Worm (Caenorhabditis elegans) whole organism, L4 larva: Measurements from ENCODE around the gene cwf-19L2.

Experiments
- D1046.2 ChIP-seq: fragments of 200-800 bp; sonication (Bioruptor generic); IDR thresholded peaks from 2 replicates; pipeline ENCODE4 v1.3.6; 2022; ENCODE audit warnings: missing genetic modification characterization, missing compliant biosample characterization
- F26F4.8 ChIP-seq: fragments of 200-800 bp; sonication (Bioruptor generic); conservative IDR thresholded peaks from 2 replicates; pipeline ENCODE4 v1.3.6; 2022; ENCODE audit warnings: missing genetic modification characterization, missing compliant biosample characterization
- T20F7.1 ChIP-seq: fragments of 200-800 bp; sonication (Bioruptor generic); optimal IDR thresholded peaks from 2 replicates; lab custom pipeline; 2018; ENCODE audit warnings: mild to moderate bottlenecking, missing genetic modification characterization, missing compliant biosample characterization
- ZK337.2 ChIP-seq: fragments of 200-800 bp; sonication (Bioruptor generic); IDR thresholded peaks from 2 replicates; pipeline ENCODE4 v1.3.6; 2022; ENCODE audit warnings: missing genetic modification reagents, missing genetic modification characterization, missing compliant biosample characterization
- aha-1 ChIP-seq: fragments of 150-350 bp; peaks from one replicate; lab custom pipeline; 2014; ENCODE audit warnings: missing biosample characterization, missing genetic modification characterization
- ceh-32 ChIP-seq: sonication (generic microtip); optimal IDR thresholded peaks from 2 replicates; lab custom pipeline; 2016; ENCODE audit warnings: mild to moderate bottlenecking, missing genetic modification characterization, missing compliant biosample characterization; ENCODE audit not compliant: poor library complexity
- ceh-44 ChIP-seq: fragments of 200-800 bp; sonication (Bioruptor generic); IDR thresholded peaks from 2 replicates; pipeline ENCODE4 v1.3.6; 2022; ENCODE audit warnings: missing genetic modification reagents, missing genetic modification characterization, missing compliant biosample characterization
- ces-1 ChIP-seq: fragments of 150-350 bp; sonication (generic microtip); optimal IDR thresholded peaks from 4 replicates; lab custom pipeline; 2014; ENCODE audit warnings: missing biosample characterization, missing genetic modification reagents, missing genetic modification characterization
- ctbp-1 ChIP-seq: fragments of 200-800 bp; sonication (Bioruptor generic); IDR thresholded peaks from 2 replicates; pipeline ENCODE4 v1.3.6; 2022; ENCODE audit warnings: missing genetic modification reagents, missing genetic modification characterization, missing compliant biosample characterization
- daf-12 ChIP-seq: fragments of 150-350 bp; optimal IDR thresholded peaks from 2 replicates; lab custom pipeline; 2014; ENCODE audit warnings: missing biosample characterization, missing genetic modification reagents, missing genetic modification characterization
- dmd-6 ChIP-seq: fragments of 200-800 bp; sonication (Bioruptor generic); IDR thresholded peaks from 2 replicates; pipeline ENCODE4 v1.3.6; 2022; ENCODE audit warnings: missing genetic modification reagents, missing genetic modification characterization, missing compliant biosample characterization
- dmd-9 ChIP-seq: fragments of 200-800 bp; sonication (Bioruptor generic); IDR thresholded peaks from 2 replicates; pipeline ENCODE4 v1.3.6; 2022; ENCODE audit warnings: missing genetic modification reagents, missing genetic modification characterization, missing compliant biosample characterization
- dve-1 ChIP-seq: sonication (generic microtip); optimal IDR thresholded peaks from 2 replicates; lab custom pipeline; 2017; ENCODE audit warnings: antibody characterized with exemption, mild to moderate bottlenecking, missing genetic modification characterization, missing compliant biosample characterization; ENCODE audit not compliant: insufficient read depth
- egl-43 ChIP-seq: fragments of 200-800 bp; sonication (Bioruptor generic); IDR thresholded peaks from 2 replicates; pipeline ENCODE4 v1.3.6; 2022; ENCODE audit warnings: missing genetic modification reagents, missing genetic modification characterization, missing compliant biosample characterization
- hif-1 ChIP-seq, 2 experiments: sonication (generic microtip); optimal IDR thresholded peaks; 2 replicates each; lab custom pipeline; 2016 to 2017; ENCODE audit warnings: missing compliant biosample characterization in 2 of 2, missing genetic modification characterization in 2 of 2, missing genetic modification reagents in 2 of 2, missing genotype in 2 of 2, mild to moderate bottlenecking in 1 of 2
- hlh-11 ChIP-seq: fragments of 200-800 bp; sonication (Bioruptor generic); optimal IDR thresholded peaks from 2 replicates; lab custom pipeline; 2018; ENCODE audit warnings: mild to moderate bottlenecking, missing genetic modification characterization, missing compliant biosample characterization
- hlh-30 ChIP-seq: sonication (generic microtip); optimal IDR thresholded peaks from 2 replicates; lab custom pipeline; 2017; ENCODE audit warnings: antibody characterized with exemption, mild to moderate bottlenecking, missing genetic modification characterization, missing compliant biosample characterization; ENCODE audit not compliant: insufficient read depth
- lin-1 ChIP-seq: fragments of 200-800 bp; sonication (Bioruptor generic); IDR thresholded peaks from 2 replicates; pipeline ENCODE4 v1.3.6; 2022; ENCODE audit warnings: missing genetic modification reagents, missing genetic modification characterization, missing compliant biosample characterization
- lin-29 ChIP-seq: fragments of 200-800 bp; sonication (Bioruptor generic); IDR thresholded peaks from 2 replicates; pipeline ENCODE4 v1.3.6; 2022; ENCODE audit warnings: missing genetic modification reagents, missing genetic modification characterization, missing compliant biosample characterization
- lsy-2 ChIP-seq, 2 experiments: fragments of 150-350 bp in 1 of 2; sonication (generic microtip) in 1 of 2; optimal IDR thresholded peaks; 2 replicates each; lab custom pipeline; 2014 to 2017; ENCODE audit warnings: missing biosample characterization in 2 of 2, missing genetic modification characterization in 2 of 2
- mdl-1 ChIP-seq, 2 experiments: fragments of 150-350 bp in 1 of 2; sonication (generic microtip) in 1 of 2; optimal IDR thresholded peaks; 2 replicates each; lab custom pipeline; 2014 to 2017; ENCODE audit warnings: missing biosample characterization in 2 of 2, missing genetic modification characterization in 2 of 2
- mep-1 ChIP-seq: fragments of 150-350 bp; sonication (generic microtip); optimal IDR thresholded peaks from 3 replicates; lab custom pipeline; 2014; ENCODE audit warnings: missing biosample characterization, missing genetic modification characterization
- mes-2 ChIP-seq: sonication (generic microtip); optimal IDR thresholded peaks from 2 replicates; lab custom pipeline; 2016; ENCODE audit warnings: missing genotype, mild to moderate bottlenecking, missing genetic modification characterization, missing compliant biosample characterization; ENCODE audit not compliant: poor library complexity, severe bottlenecking
- mxl-2 ChIP-seq: fragments of 200-800 bp; sonication (Bioruptor generic); conservative IDR thresholded peaks from 2 replicates; pipeline ENCODE4 v1.3.6; 2022; ENCODE audit warnings: missing genetic modification reagents, missing genetic modification characterization, missing compliant biosample characterization
- mxl-3 ChIP-seq: fragments of 200-800 bp; sonication (Bioruptor generic); optimal IDR thresholded peaks from 2 replicates; lab custom pipeline; 2018; ENCODE audit warnings: mild to moderate bottlenecking, missing genetic modification characterization, missing compliant biosample characterization
- nhr-25 ChIP-seq: sonication (generic microtip); optimal IDR thresholded peaks from 2 replicates; lab custom pipeline; 2017; ENCODE audit warnings: missing genetic modification characterization, mild to moderate bottlenecking, missing compliant biosample characterization, antibody characterized with exemption, moderate library complexity, borderline replicate concordance; ENCODE audit not compliant: insufficient read depth
- nhr-28 ChIP-seq: fragments of 150-350 bp; optimal IDR thresholded peaks from 2 replicates; lab custom pipeline; 2014; ENCODE audit warnings: missing biosample characterization, missing genetic modification characterization
- nhr-41 ChIP-seq: fragments of 200-800 bp; sonication (Bioruptor generic); IDR thresholded peaks from 2 replicates; pipeline ENCODE4 v1.3.6; 2022; ENCODE audit warnings: missing genetic modification reagents, missing genetic modification characterization, missing compliant biosample characterization
- nhr-48 ChIP-seq: sonication (generic microtip); optimal IDR thresholded peaks from 2 replicates; lab custom pipeline; 2016; ENCODE audit warnings: mild to moderate bottlenecking, missing genetic modification characterization, missing compliant biosample characterization
- nhr-76 ChIP-seq: fragments of 150-350 bp; optimal IDR thresholded peaks from 2 replicates; lab custom pipeline; 2014; ENCODE audit warnings: missing biosample characterization, missing genetic modification characterization
- php-3 ChIP-seq: fragments of 200-800 bp; sonication (Bioruptor generic); IDR thresholded peaks from 2 replicates; pipeline ENCODE4 v1.3.6; 2022; ENCODE audit warnings: missing genetic modification reagents, missing genetic modification characterization, missing compliant biosample characterization
- set-16 ChIP-seq: fragments of 200-800 bp; sonication (Bioruptor generic); IDR thresholded peaks from 2 replicates; pipeline ENCODE4 v1.3.6; 2022; ENCODE audit warnings: missing genetic modification reagents, missing genetic modification characterization, missing compliant biosample characterization
- skn-1 ChIP-seq: fragments of 150-350 bp; optimal IDR thresholded peaks from 2 replicates; lab custom pipeline; 2014; ENCODE audit warnings: missing biosample characterization, missing genetic modification characterization
- snpc-4 ChIP-seq: fragments of 150-350 bp; optimal IDR thresholded peaks from 2 replicates; lab custom pipeline; 2014; ENCODE audit warnings: missing biosample characterization, missing genetic modification characterization
- tag-97 ChIP-seq: fragments of 200-800 bp; sonication (Bioruptor generic); IDR thresholded peaks from 2 replicates; pipeline ENCODE4 v1.3.6; 2022; ENCODE audit warnings: missing genetic modification characterization, missing compliant biosample characterization
- tra-1 ChIP-seq: fragments of 200-800 bp; sonication (Bioruptor generic); IDR thresholded peaks from 2 replicates; pipeline ENCODE4 v1.3.6; 2022; ENCODE audit warnings: missing genetic modification reagents, missing genetic modification characterization, missing compliant biosample characterization
- unc-39 ChIP-seq: sonication (generic microtip); optimal IDR thresholded peaks from 2 replicates; lab custom pipeline; 2017; ENCODE audit warnings: missing biosample characterization, missing genetic modification characterization
- unc-62 ChIP-seq, 3 experiments: fragments of 150-350 bp in 1 of 3; sonication (generic microtip); optimal IDR thresholded peaks in 2 of 3; peaks in 1 of 3; 1 replicate in 1 of 3; 2 replicates in 2 of 3; lab custom pipeline; 2014 to 2017; ENCODE audit warnings: missing biosample characterization in 3 of 3, missing genetic modification characterization in 3 of 3, missing genetic modification reagents in 3 of 3, missing genotype in 1 of 3
- zfp-2 ChIP-seq: sonication (generic microtip); optimal IDR thresholded peaks from 2 replicates; lab custom pipeline; 2016; ENCODE audit warnings: mild to moderate bottlenecking, missing genetic modification characterization, missing compliant biosample characterization
- zfp-3 ChIP-seq: fragments of 200-800 bp; sonication (Bioruptor generic); conservative IDR thresholded peaks from 2 replicates; pipeline ENCODE4 v1.3.6; 2022; ENCODE audit warnings: missing genetic modification reagents, missing genetic modification characterization, missing compliant biosample characterization
- zip-11 ChIP-seq: fragments of 200-800 bp; sonication (Bioruptor generic); IDR thresholded peaks from 2 replicates; pipeline ENCODE4 v1.3.6; 2022; ENCODE audit warnings: missing genetic modification characterization, missing compliant biosample characterization
- zip-2 ChIP-seq: fragments of 150-350 bp; optimal IDR thresholded peaks from 2 replicates; lab custom pipeline; 2014; ENCODE audit warnings: missing biosample characterization, missing genetic modification characterization

Gene cwf-19L2

DNA sequence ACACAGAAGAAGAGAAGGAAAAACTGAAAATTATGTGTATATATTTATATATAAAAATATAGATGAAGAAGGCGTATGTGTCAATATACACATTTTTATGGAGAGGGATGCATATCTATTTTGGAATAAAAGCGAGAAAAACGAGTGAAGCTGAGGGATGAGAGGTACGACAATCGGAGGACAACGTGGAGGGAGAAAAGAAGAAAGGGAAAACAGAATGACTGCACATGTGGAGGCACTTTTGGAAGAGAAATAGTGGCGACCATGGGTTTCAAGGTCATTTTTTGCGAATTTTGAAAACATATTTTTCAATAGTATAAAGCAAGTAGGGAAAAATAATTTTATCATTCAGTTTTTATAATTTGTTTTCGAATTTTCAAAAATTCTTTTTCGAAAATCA lies 865 bp upstream of the cwf-19L2 start (continued):
- TF ChIP-seq php-3 (GFP tag; lab: Robert Waterston, UW) = no peak
- no peak for TF ChIP-seq nhr-48 (tag; lab: Kevin White, UChicago)
- TF ChIP-seq tag-97 (GFP tag; lab: Robert Waterston, UW) = no peak
- no peak for TF ChIP-seq skn-1 (tag; lab: Kevin White, UChicago)
- no peak for TF ChIP-seq tra-1 (GFP tag; lab: Robert Waterston, UW)
- no peak for TF ChIP-seq zip-11 (GFP tag; lab: Robert Waterston, UW)
- TF ChIP-seq zip-2 (tag; lab: Kevin White, UChicago) = no peak
- no peak for TF ChIP-seq set-16
- no peak for TF ChIP-seq lin-29 (GFP tag; lab: Robert Waterston, UW)
- no peak for TF ChIP-seq nhr-25 (tag; lab: Kevin White, UChicago)
- TF ChIP-seq egl-43 (GFP tag; lab: Robert Waterston, UW) = no peak
- peak; percentile 76 for TF ChIP-seq hlh-30 (tag; lab: Kevin White, UChicago)
- no peak for TF ChIP-seq ctbp-1 (GFP tag; lab: Robert Waterston, UW)
- no peak for TF ChIP-seq nhr-41 (GFP tag; lab: Robert Waterston, UW)
- no peak for TF ChIP-seq hif-1 (tag; optimal IDR thresholded peaks at IDR 0.05; lab: Kevin White, UChicago)
- no peak for TF ChIP-seq ceh-44 (GFP tag; lab: Robert Waterston, UW)
- TF ChIP-seq dmd-9 (GFP tag; lab: Robert Waterston, UW) = no peak
- TF ChIP-seq ZK337.2 (GFP tag; lab: Robert Waterston, UW) = no peak
- peak; percentile 90 for TF ChIP-seq mxl-3 (GFP tag; lab: Kevin White, UChicago)
- TF ChIP-seq lsy-2 (tag; optimal IDR thresholded peaks at IDR 0.05; lab: Kevin White, UChicago) = peak in 1 of 2 experiments; percentile 49
- TF ChIP-seq D1046.2 (GFP tag; lab: Robert Waterston, UW) = no peak
- TF ChIP-seq mxl-2 (GFP tag; lab: Robert Waterston, UW) = no peak
- TF ChIP-seq daf-12 (tag; lab: Kevin White, UChicago) = no peak
- no peak for TF ChIP-seq nhr-76
- peak; percentile 91 for TF ChIP-seq aha-1
- TF ChIP-seq zfp-3 (GFP tag; lab: Robert Waterston, UW) = no peak
- no peak for TF ChIP-seq ceh-32
- TF ChIP-seq, all 104 proteins: peak for 8

DNA sequence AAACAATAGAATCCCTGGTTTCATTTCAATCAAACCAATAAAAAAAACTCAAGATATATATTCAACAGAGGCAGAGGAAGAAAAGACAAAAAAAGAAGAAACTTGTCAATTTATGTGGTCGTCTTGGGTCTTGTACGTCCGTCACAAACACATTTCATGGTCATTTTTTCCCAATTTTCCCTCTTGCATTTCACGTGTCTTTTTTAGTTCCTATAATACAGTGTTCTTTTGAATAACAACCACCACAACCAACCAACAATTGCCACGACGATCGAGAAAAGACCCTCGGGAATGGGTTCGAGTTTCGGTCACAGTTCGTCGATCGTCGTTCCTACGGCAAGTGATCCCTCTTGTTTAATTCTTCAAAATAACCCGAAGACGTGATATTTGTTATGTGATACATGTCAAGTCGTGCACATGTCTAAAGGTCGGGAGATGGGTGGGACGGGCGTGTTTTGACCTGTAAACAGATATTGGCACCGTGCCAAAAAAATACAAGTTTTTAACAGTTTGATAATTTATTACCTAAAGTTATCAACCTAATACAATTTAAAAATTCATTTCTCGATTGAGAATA lies 2.7 kb downstream of the cwf-19L2 start:
- peak; percentile 13 for TF ChIP-seq aha-1
- TF ChIP-seq nhr-28 (tag; lab: Kevin White, UChicago) = peak; percentile 61
- TF ChIP-seq lin-1 (GFP tag; lab: Robert Waterston, UW) = no peak
- TF ChIP-seq dmd-6 (GFP tag; lab: Robert Waterston, UW) = 0 out of 2 replicates have a peak, but pooled peaks have one; percentile 10
- no peak for TF ChIP-seq set-16
- TF ChIP-seq mep-1 (tag; lab: Kevin White, UChicago) = peak; percentile 29
- no peak for TF ChIP-seq F26F4.8 (GFP tag; lab: Robert Waterston, UW)
- peak in 1 of 2 experiments; percentile 35 for TF ChIP-seq lsy-2 (tag; optimal IDR thresholded peaks at IDR 0.05; lab: Kevin White, UChicago)
- peak; percentile 37 for TF ChIP-seq nhr-25 (tag; lab: Kevin White, UChicago)
- TF ChIP-seq hlh-30 (tag; lab: Kevin White, UChicago) = peak; percentile 25
- peak; percentile 21 for TF ChIP-seq hlh-11 (tag; lab: Kevin White, UChicago)
- peak in 1 of 2 experiments; percentile 99 for TF ChIP-seq unc-62 (GFP tag; optimal IDR thresholded peaks at IDR 0.05 in 1 of 2; lab: Kevin White, UChicago)
- no peak for TF ChIP-seq unc-62 (tag; optimal IDR thresholded peaks at IDR 0.05; lab: Kevin White, UChicago)

DNA sequence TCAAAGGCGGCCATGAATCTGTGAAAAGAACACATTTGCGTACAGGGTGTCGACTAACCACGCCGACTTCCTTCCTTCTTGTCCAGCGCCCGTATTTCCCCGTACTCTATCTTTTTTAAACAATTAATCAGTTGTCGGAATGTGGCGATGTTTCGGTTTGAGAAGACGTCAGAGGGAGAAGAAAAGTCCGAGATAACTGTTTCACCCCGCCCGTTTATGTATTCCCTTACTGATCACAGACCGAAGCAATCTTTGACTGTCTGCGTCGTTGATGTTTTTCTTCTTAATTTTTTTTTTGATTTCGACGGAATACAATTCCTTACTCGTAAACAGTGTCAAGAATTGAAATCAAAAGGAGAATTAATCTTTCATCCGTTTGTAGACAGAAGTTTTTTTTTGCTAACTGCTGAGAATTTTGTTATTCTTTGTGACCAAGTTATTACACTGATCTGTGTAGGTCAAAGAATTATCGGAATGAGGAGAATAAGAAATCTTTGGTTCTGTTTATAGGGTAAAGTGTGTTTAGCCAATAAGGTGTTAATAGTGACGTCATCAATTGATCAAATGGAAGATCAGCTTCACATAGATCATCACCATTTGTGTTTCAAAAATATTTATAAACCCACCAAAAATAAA lies 3.7 kb downstream of the cwf-19L2 start:
- TF ChIP-seq snpc-4 (tag; lab: Kevin White, UChicago) = no peak
- peak; percentile 22 for TF ChIP-seq mep-1 (tag; lab: Kevin White, UChicago)
- TF ChIP-seq dmd-6 (GFP tag; lab: Robert Waterston, UW) = peak; percentile 33; the same call in 1 of the 2 replicates
- TF ChIP-seq unc-39 = no peak
- peak; percentile 10 for TF ChIP-seq hlh-11 (tag; lab: Kevin White, UChicago)
- no peak for TF ChIP-seq zfp-2 (tag; lab: Kevin White, UChicago)
- TF ChIP-seq nhr-28 (tag; lab: Kevin White, UChicago) = peak; percentile 14
- TF ChIP-seq unc-62 (GFP tag; optimal IDR thresholded peaks at IDR 0.05 in 1 of 2; lab: Kevin White, UChicago) = peak in 1 of 2 experiments; percentile 93
- no peak for TF ChIP-seq unc-62 (tag; optimal IDR thresholded peaks at IDR 0.05; lab: Kevin White, UChicago)
- TF ChIP-seq ces-1 (GFP tag; lab: Kevin White, UChicago) = no peak
- TF ChIP-seq mxl-3 (GFP tag; lab: Kevin White, UChicago) = peak; percentile 24
- peak in 1 of 2 experiments; percentile 27 for TF ChIP-seq mdl-1 (tag; optimal IDR thresholded peaks at IDR 0.05; lab: Kevin White, UChicago)
- peak; percentile 19 for TF ChIP-seq T20F7.1 (GFP tag; lab: Kevin White, UChicago)
- TF ChIP-seq dve-1 (tag; lab: Kevin White, UChicago) = peak; percentile 1
- TF ChIP-seq mes-2 = peak; percentile 18
- TF ChIP-seq lsy-2 (tag; optimal IDR thresholded peaks at IDR 0.05; lab: Kevin White, UChicago) = peak in 1 of 2 experiments; percentile 4
